Fruit fly (Drosophila melanogaster) whole organism, embryonic: Measurements from ENCODE around the gene mfas.
A peak's percentile ranks its signal among the peaks of the same experiment; 100 is the strongest.

Experiments
- ATbp ChIP-seq: fragments of 200-800 bp; sonication (Bioruptor generic); optimal IDR thresholded peaks from 2 replicates; lab custom pipeline; 2017; ENCODE audit warnings: missing biosample characterization, mild to moderate bottlenecking, missing genetic modification characterization, missing genetic modification reagents
- Abd-B ChIP-seq: fragments of 200-800 bp; sonication (Bioruptor generic); optimal IDR thresholded peaks from 2 replicates; lab custom pipeline; 2018; ENCODE audit warnings: missing biosample characterization, mild to moderate bottlenecking, missing genetic modification characterization, moderate library complexity
- Adf1 ChIP-seq: fragments of 200-800 bp; sonication (Bioruptor generic); IDR thresholded peaks from 2 replicates; pipeline ENCODE4 v1.3.6; 2022; ENCODE audit warnings: missing biosample characterization, missing genetic modification characterization
- Aef1 ChIP-seq: fragments of 200-800 bp; sonication (Bioruptor generic); IDR thresholded peaks from 3 replicates; pipeline ENCODE4 v1.3.6; 2022; ENCODE audit warnings: missing biosample characterization, missing genetic modification characterization
- B-H2 ChIP-seq: fragments of 200-800 bp; sonication (Bioruptor generic); optimal IDR thresholded peaks from 2 replicates; lab custom pipeline; 2018; ENCODE audit warnings: missing biosample characterization, mild to moderate bottlenecking, missing genetic modification characterization
- CG10209 ChIP-seq: fragments of 200-800 bp; sonication (Bioruptor generic); optimal IDR thresholded peaks from 3 replicates; lab custom pipeline; 2017; ENCODE audit warnings: missing biosample characterization, mild to moderate bottlenecking, missing genetic modification characterization, missing genetic modification reagents
- CG11093 ChIP-seq: fragments of 200-800 bp; sonication (Bioruptor generic); IDR thresholded peaks from 3 replicates; pipeline ENCODE4 v1.3.6; 2022; ENCODE audit warnings: missing biosample characterization, missing genetic modification characterization
- CG12155 ChIP-seq: fragments of 200-800 bp; sonication (Bioruptor generic); optimal IDR thresholded peaks from 3 replicates; lab custom pipeline; 2016; ENCODE audit warnings: missing biosample characterization, missing genetic modification characterization
- CG12219 ChIP-seq: fragments of 200-800 bp; sonication (Bioruptor generic); optimal IDR thresholded peaks from 3 replicates; lab custom pipeline; 2018; ENCODE audit warnings: missing biosample characterization, mild to moderate bottlenecking, missing genetic modification characterization
- CG12942 ChIP-seq: fragments of 200-800 bp; sonication (Bioruptor generic); optimal IDR thresholded peaks from 3 replicates; lab custom pipeline; 2016; ENCODE audit warnings: missing biosample characterization, missing genetic modification characterization
- CG13894 ChIP-seq: fragments of 200-800 bp; sonication (Bioruptor generic); optimal IDR thresholded peaks from 3 replicates; lab custom pipeline; 2018; ENCODE audit warnings: missing biosample characterization, mild to moderate bottlenecking, missing genetic modification characterization, moderate library complexity
- CG17802 ChIP-seq: fragments of 200-800 bp; sonication (Bioruptor generic); optimal IDR thresholded peaks from 2 replicates; lab custom pipeline; 2018; ENCODE audit warnings: missing biosample characterization, mild to moderate bottlenecking, missing genetic modification characterization, moderate library complexity
- CG17829 ChIP-seq: fragments of 200-800 bp; optimal IDR thresholded peaks from 2 replicates; lab custom pipeline; 2019; ENCODE audit warnings: missing biosample characterization, mild to moderate bottlenecking, missing genetic modification characterization, moderate library complexity
- CG32767 ChIP-seq: fragments of 200-800 bp; sonication (Bioruptor generic); IDR thresholded peaks from 2 replicates; pipeline ENCODE4 v1.3.6; 2022; ENCODE audit warnings: missing biosample characterization, missing genetic modification characterization
- CG34224 ChIP-seq: fragments of 200-800 bp; sonication (Bioruptor generic); IDR thresholded peaks from 3 replicates; pipeline ENCODE4 v1.3.6; 2022; ENCODE audit warnings: missing biosample characterization, missing genetic modification characterization; ENCODE audit not compliant: partially characterized antibody
- CG4424 ChIP-seq: fragments of 200-800 bp; sonication (Bioruptor generic); optimal IDR thresholded peaks from 3 replicates; lab custom pipeline; 2016; ENCODE audit warnings: missing biosample characterization, missing genetic modification characterization
- CG4854 ChIP-seq: fragments of 200-800 bp; sonication (Bioruptor generic); optimal IDR thresholded peaks from 2 replicates; lab custom pipeline; 2016; ENCODE audit warnings: missing biosample characterization, missing genetic modification characterization, inconsistent platforms
- CG7271 ChIP-seq: fragments of 200-800 bp; sonication (Bioruptor generic); optimal IDR thresholded peaks from 2 replicates; lab custom pipeline; 2018; ENCODE audit warnings: missing biosample characterization, mild to moderate bottlenecking, missing genetic modification characterization, moderate library complexity
- CG7987 ChIP-seq: fragments of 200-800 bp; sonication (Bioruptor generic); optimal IDR thresholded peaks from 2 replicates; lab custom pipeline; 2018; ENCODE audit warnings: missing biosample characterization, mild to moderate bottlenecking, missing genetic modification characterization, moderate library complexity
- CG8281 ChIP-seq: fragments of 200-800 bp; sonication (Bioruptor generic); optimal IDR thresholded peaks from 2 replicates; lab custom pipeline; 2018; ENCODE audit warnings: missing biosample characterization, mild to moderate bottlenecking, missing genetic modification characterization, moderate library complexity
- CG9727 ChIP-seq: fragments of 200-800 bp; sonication (Bioruptor generic); optimal IDR thresholded peaks from 3 replicates; lab custom pipeline; 2017; ENCODE audit warnings: missing biosample characterization, mild to moderate bottlenecking, missing genetic modification characterization
- Dfd ChIP-seq, 2 experiments: fragments of >200 bp; optimal IDR thresholded peaks; 2 replicates each; lab custom pipeline; 2017; ENCODE audit warnings: missing biosample characterization in 2 of 2, missing genetic modification characterization in 2 of 2
- E2f2 ChIP-seq: fragments of 200-800 bp; sonication (Bioruptor generic); IDR thresholded peaks from 2 replicates; pipeline ENCODE4 v1.3.6; 2022; ENCODE audit warnings: missing biosample characterization, missing genetic modification characterization
- Elba2 ChIP-seq: fragments of 200-800 bp; sonication (Bioruptor generic); optimal IDR thresholded peaks from 3 replicates; lab custom pipeline; 2016; ENCODE audit warnings: missing biosample characterization, missing genetic modification characterization
- Gsc ChIP-seq: fragments of 200-800 bp; sonication (Bioruptor generic); IDR thresholded peaks from 2 replicates; pipeline ENCODE4 v1.3.6; 2022; ENCODE audit warnings: missing biosample characterization, missing genetic modification characterization
- HLH3B ChIP-seq: fragments of 200-800 bp; sonication (Bioruptor generic); IDR thresholded peaks from 2 replicates; pipeline ENCODE4 v1.3.6; 2022; ENCODE audit warnings: missing biosample characterization, missing genetic modification characterization
- HLHmδ ChIP-seq: fragments of 200-800 bp; sonication (Bioruptor generic); optimal IDR thresholded peaks from 2 replicates; lab custom pipeline; 2018; ENCODE audit warnings: missing biosample characterization, mild to moderate bottlenecking, missing genetic modification characterization, moderate library complexity
- Hmx ChIP-seq: fragments of 200-800 bp; sonication (Bioruptor generic); optimal IDR thresholded peaks from 2 replicates; lab custom pipeline; 2016; ENCODE audit warnings: missing biosample characterization, missing genetic modification characterization
- MESR4 ChIP-seq: fragments of 200-800 bp; sonication (Bioruptor generic); optimal IDR thresholded peaks from 2 replicates; lab custom pipeline; 2018; ENCODE audit warnings: missing biosample characterization, mild to moderate bottlenecking, missing genetic modification characterization, moderate library complexity
- Myb ChIP-seq: fragments of 200-800 bp; sonication (Bioruptor generic); optimal IDR thresholded peaks from 2 replicates; lab custom pipeline; 2016; ENCODE audit warnings: missing biosample characterization, missing genetic modification characterization
- Rx ChIP-seq: fragments of 200-800 bp; sonication (Bioruptor generic); IDR thresholded peaks from 2 replicates; pipeline ENCODE4 v1.3.6; 2022; ENCODE audit warnings: missing biosample characterization, missing genetic modification characterization
- Scr ChIP-seq: fragments of 200-800 bp; sonication (Bioruptor generic); IDR thresholded peaks from 2 replicates; pipeline ENCODE4 v1.3.6; 2022; ENCODE audit warnings: missing biosample characterization, missing genetic modification characterization; ENCODE audit not compliant: partially characterized antibody
- Spps ChIP-seq: fragments of 200-800 bp; sonication (Bioruptor generic); optimal IDR thresholded peaks from 2 replicates; lab custom pipeline; 2018; ENCODE audit warnings: missing biosample characterization, mild to moderate bottlenecking, missing genetic modification characterization
- ac ChIP-seq: fragments of 200-800 bp; sonication (Bioruptor generic); optimal IDR thresholded peaks from 3 replicates; lab custom pipeline; 2017; ENCODE audit warnings: missing biosample characterization, mild to moderate bottlenecking, missing genetic modification characterization
- ato ChIP-seq: fragments of 200-800 bp; sonication (Bioruptor generic); IDR thresholded peaks from 2 replicates; pipeline ENCODE4 v1.3.6; 2022; ENCODE audit warnings: missing biosample characterization, missing genetic modification characterization; ENCODE audit not compliant: partially characterized antibody
- cg ChIP-seq: fragments of 200-800 bp; sonication (Bioruptor generic); optimal IDR thresholded peaks from 3 replicates; lab custom pipeline; 2019; ENCODE audit warnings: missing biosample characterization, mild to moderate bottlenecking, missing genetic modification characterization, moderate library complexity
- emc ChIP-seq: fragments of 200-800 bp; sonication (Bioruptor generic); optimal IDR thresholded peaks from 2 replicates; lab custom pipeline; 2016; ENCODE audit warnings: missing biosample characterization, missing genetic modification characterization
- ewg ChIP-seq: fragments of 200-800 bp; sonication (Bioruptor generic); optimal IDR thresholded peaks from 3 replicates; lab custom pipeline; 2017; ENCODE audit warnings: mild to moderate bottlenecking, missing biosample characterization, missing genetic modification reagents, missing genetic modification characterization
- grau ChIP-seq: fragments of 200-800 bp; optimal IDR thresholded peaks from 3 replicates; lab custom pipeline; 2019; ENCODE audit warnings: missing biosample characterization, mild to moderate bottlenecking, missing genetic modification characterization, moderate library complexity
- gsb ChIP-seq: fragments of 200-800 bp; sonication (Bioruptor generic); IDR thresholded peaks from 2 replicates; pipeline ENCODE4 v1.3.6; 2022; ENCODE audit warnings: missing biosample characterization, missing genetic modification characterization
- jigr1 ChIP-seq: fragments of 200-800 bp; sonication (Bioruptor generic); IDR thresholded peaks from 3 replicates; pipeline ENCODE4 v1.3.6; 2022; ENCODE audit warnings: missing biosample characterization, missing genetic modification characterization
- peb ChIP-seq: fragments of 200-800 bp; sonication (Bioruptor generic); IDR thresholded peaks from 2 replicates; pipeline ENCODE4 v1.3.6; 2022; ENCODE audit warnings: missing biosample characterization, missing genetic modification characterization
- phol ChIP-seq: fragments of 200-800 bp; sonication (Bioruptor generic); optimal IDR thresholded peaks from 3 replicates; lab custom pipeline; 2018; ENCODE audit warnings: missing biosample characterization, mild to moderate bottlenecking, missing genetic modification characterization, moderate library complexity
- pum ChIP-seq: fragments of 200-800 bp; sonication (Bioruptor generic); optimal IDR thresholded peaks from 2 replicates; lab custom pipeline; 2016; ENCODE audit warnings: missing biosample characterization, missing genetic modification characterization
- pzg ChIP-seq: fragments of 200-800 bp; sonication (Bioruptor generic); optimal IDR thresholded peaks from 3 replicates; lab custom pipeline; 2018; ENCODE audit warnings: missing biosample characterization, mild to moderate bottlenecking, missing genetic modification characterization, moderate library complexity
- sens ChIP-seq: fragments of 200-800 bp; sonication (Bioruptor generic); peaks from one replicate; lab custom pipeline; 2016; ENCODE audit warnings: missing biosample characterization, missing genetic modification characterization
- tio ChIP-seq: fragments of 200-800 bp; sonication (Bioruptor generic); optimal IDR thresholded peaks from 2 replicates; lab custom pipeline; 2017; ENCODE audit warnings: missing biosample characterization, missing genetic modification characterization, inconsistent platforms
- vnd ChIP-seq: fragments of 200-800 bp; sonication (Bioruptor generic); IDR thresholded peaks from 3 replicates; pipeline ENCODE4 v1.3.6; 2022; ENCODE audit warnings: missing biosample characterization, missing genetic modification characterization; ENCODE audit not compliant: partially characterized antibody
- wor ChIP-seq: fragments of 200-800 bp; sonication (Bioruptor generic); IDR thresholded peaks from 2 replicates; pipeline ENCODE4 v1.3.6; 2022; ENCODE audit warnings: missing biosample characterization, missing genetic modification characterization
- yki ChIP-seq: fragments of >200 bp; optimal IDR thresholded peaks from 3 replicates; lab custom pipeline; 2018
- zen ChIP-seq: fragments of 200-800 bp; sonication (Bioruptor generic); optimal IDR thresholded peaks from 3 replicates; lab custom pipeline; 2018; ENCODE audit warnings: missing biosample characterization, mild to moderate bottlenecking, missing genetic modification characterization, moderate library complexity
- zf30C ChIP-seq: fragments of 200-800 bp; sonication (Bioruptor generic); optimal IDR thresholded peaks from 3 replicates; lab custom pipeline; 2018; ENCODE audit warnings: missing biosample characterization, mild to moderate bottlenecking, missing genetic modification characterization

Gene mfas

DNA sequence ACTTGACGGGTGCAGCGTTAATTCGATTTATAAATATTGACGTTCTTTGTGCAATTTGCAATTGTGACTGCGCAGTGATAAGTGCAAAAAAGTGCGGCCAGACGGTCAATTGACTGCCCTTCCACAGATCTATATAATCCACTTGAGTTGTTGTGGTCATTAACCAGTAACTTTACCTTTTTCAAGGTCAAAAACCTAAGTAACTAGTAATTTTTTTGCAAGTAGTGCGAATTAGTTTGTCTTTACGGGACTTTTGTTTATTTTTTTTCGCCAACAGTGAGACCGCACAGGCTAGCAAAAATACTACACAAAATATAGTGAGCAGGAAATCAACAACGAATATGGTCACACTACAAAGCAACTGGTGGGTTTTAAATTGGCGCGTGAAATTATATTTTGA is 18.5 kb downstream of the mfas start, which contains the start of gene Tango9 (continued):
- TF ChIP-seq CG32767 (GFP tag; lab: Robert Waterston, UW) (no peak), CG17802 (tag; lab: Kevin White, UChicago) (peak; percentile 95), CG13894 (tag; lab: Kevin White, UChicago) (no peak), Gsc (GFP tag; lab: Robert Waterston, UW) (no peak), jigr1 (no peak), pzg (GFP tag; lab: Kevin White, UChicago) (peak; percentile 87), CG4424 (no peak), CG4854 (GFP tag; lab: Kevin White, UChicago) (no peak), tio (no peak), Myb (GFP tag; lab: Kevin White, UChicago) (peak; percentile 61), vnd (GFP tag; lab: Robert Waterston, UW) (no peak), Adf1 (GFP tag; lab: Robert Waterston, UW) (no peak), Abd-B (GFP tag; lab: Kevin White, UChicago) (no peak), CG17829 (tag; lab: Kevin White, UChicago) (peak; percentile 21), CG12155 (no peak), Aef1 (GFP tag; lab: Robert Waterston, UW) (no peak), phol (peak; percentile 39), cg (GFP tag; lab: Kevin White, UChicago) (no peak), CG7271 (tag; lab: Kevin White, UChicago) (no peak), gsb (no peak), MESR4 (GFP tag; lab: Kevin White, UChicago) (peak; percentile 37), CG11093 (GFP tag; lab: Robert Waterston, UW) (no peak), yki (lab: Kevin White, UChicago) (no peak), Hmx (GFP tag; lab: Kevin White, UChicago) (no peak), ac (GFP tag; lab: Kevin White, UChicago) (no peak), zf30C (GFP tag; lab: Kevin White, UChicago) (no peak), CG34224 (GFP tag; lab: Robert Waterston, UW) (no peak), ewg (GFP tag; lab: Kevin White, UChicago) (peak; percentile 88), B-H2 (peak; percentile 23), HLHmδ (GFP tag; lab: Kevin White, UChicago) (no peak), wor (GFP tag; lab: Robert Waterston, UW) (no peak), E2f2 (GFP tag; lab: Robert Waterston, UW) (peak; percentile 93), Spps (tag; lab: Kevin White, UChicago) (no peak), CG12219 (no peak), CG8281 (no peak), CG10209 (GFP tag; lab: Kevin White, UChicago) (no peak), emc (GFP tag; lab: Kevin White, UChicago) (no peak), peb (GFP tag; lab: Robert Waterston, UW) (no peak), Rx (GFP tag; lab: Robert Waterston, UW) (no peak), ato (no peak), grau (tag; lab: Kevin White, UChicago) (peak; percentile 13), Scr (GFP tag; lab: Robert Waterston, UW) (no peak), CG7987 (no peak), HLH3B (0 out of 2 replicates have a peak, but pooled peaks have one; percentile 9), CG12942 (no peak), CG9727 (GFP tag; lab: Kevin White, UChicago) (no peak), ATbp (GFP tag; lab: Kevin White, UChicago) (no peak), Dfd (GFP tag; optimal IDR thresholded peaks at IDR 0.05; lab: Kevin White, UChicago) (no peak), zen (peak; percentile 10), pum (GFP tag; lab: Kevin White, UChicago) (no peak), Elba2 (no peak), sens (GFP tag; lab: Kevin White, UChicago) (peak; percentile 84)
